Fruit fly (Drosophila melanogaster) whole organism, embryonic: Measurements from ENCODE around the gene CG42784.

Source experiments
- CG10462 ChIP-seq: fragments of 200-800 bp; sonication (Bioruptor generic); optimal IDR thresholded peaks from 2 replicates; lab custom pipeline; 2016; ENCODE audit warnings: missing biosample characterization, missing genetic modification characterization
- CG11093 ChIP-seq: fragments of 200-800 bp; sonication (Bioruptor generic); IDR thresholded peaks from 3 replicates; pipeline ENCODE4 v1.3.6; 2022; ENCODE audit warnings: missing biosample characterization, missing genetic modification characterization
- CG11695 ChIP-seq: fragments of 200-800 bp; sonication (Bioruptor generic); IDR thresholded peaks from 3 replicates; pipeline ENCODE4 v1.3.6; 2022; ENCODE audit warnings: missing biosample characterization, missing genetic modification characterization
- CG12071 ChIP-seq: fragments of 200-800 bp; sonication (Bioruptor generic); optimal IDR thresholded peaks from 3 replicates; lab custom pipeline; 2018; ENCODE audit warnings: missing biosample characterization, mild to moderate bottlenecking, missing genetic modification characterization
- CG12659 ChIP-seq: fragments of 200-800 bp; sonication (Bioruptor generic); optimal IDR thresholded peaks from 3 replicates; lab custom pipeline; 2017; ENCODE audit warnings: mild to moderate bottlenecking, missing biosample characterization, missing genetic modification reagents, missing genetic modification characterization
- CG12942 ChIP-seq: fragments of 200-800 bp; sonication (Bioruptor generic); optimal IDR thresholded peaks from 3 replicates; lab custom pipeline; 2016; ENCODE audit warnings: missing biosample characterization, missing genetic modification characterization
- CG14014 ChIP-seq: fragments of 200-800 bp; sonication (Bioruptor generic); IDR thresholded peaks from 2 replicates; pipeline ENCODE4 v1.3.6; 2022; ENCODE audit warnings: missing biosample characterization, missing genetic modification characterization
- CG14860 ChIP-seq: fragments of 200-800 bp; sonication (Bioruptor generic); IDR thresholded peaks from 3 replicates; pipeline ENCODE4 v1.3.6; 2022; ENCODE audit warnings: missing biosample characterization, missing genetic modification characterization; ENCODE audit not compliant: partially characterized antibody
- CG18476 ChIP-seq: fragments of 200-800 bp; sonication (Bioruptor generic); optimal IDR thresholded peaks from 2 replicates; lab custom pipeline; 2016; ENCODE audit warnings: missing biosample characterization, mild to moderate bottlenecking, missing genetic modification characterization
- CG18764 ChIP-seq: fragments of 200-800 bp; sonication (Bioruptor generic); optimal IDR thresholded peaks from 3 replicates; lab custom pipeline; 2016; ENCODE audit warnings: missing biosample characterization, missing genetic modification characterization
- CG3065 ChIP-seq: fragments of 200-800 bp; sonication (Bioruptor generic); optimal IDR thresholded peaks from 2 replicates; lab custom pipeline; 2016; ENCODE audit warnings: missing biosample characterization, missing genetic modification characterization
- CG3407 ChIP-seq: fragments of 200-800 bp; sonication (Bioruptor generic); optimal IDR thresholded peaks from 2 replicates; lab custom pipeline; 2018; ENCODE audit warnings: missing biosample characterization, mild to moderate bottlenecking, missing genetic modification characterization
- CG4282 ChIP-seq: fragments of 200-800 bp; sonication (Bioruptor generic); optimal IDR thresholded peaks from 2 replicates; lab custom pipeline; 2016; ENCODE audit warnings: missing biosample characterization, missing genetic modification characterization
- CG5180 ChIP-seq: fragments of 200-800 bp; sonication (Bioruptor generic); optimal IDR thresholded peaks from 3 replicates; lab custom pipeline; 2017; ENCODE audit warnings: missing biosample characterization, missing genetic modification characterization, mild to moderate bottlenecking, moderate library complexity, missing genetic modification reagents
- CG7987 ChIP-seq: fragments of 200-800 bp; sonication (Bioruptor generic); optimal IDR thresholded peaks from 2 replicates; lab custom pipeline; 2018; ENCODE audit warnings: missing biosample characterization, mild to moderate bottlenecking, missing genetic modification characterization, moderate library complexity
- Dip3 ChIP-seq: fragments of 200-800 bp; sonication (Bioruptor generic); optimal IDR thresholded peaks from 3 replicates; lab custom pipeline; 2016; ENCODE audit warnings: missing biosample characterization, missing genetic modification characterization
- Dref ChIP-seq: fragments of 200-800 bp; sonication (Bioruptor generic); IDR thresholded peaks from 2 replicates; pipeline ENCODE4 v1.3.6; 2022; ENCODE audit warnings: missing biosample characterization, missing genetic modification characterization
- ERR ChIP-seq: fragments of 200-800 bp; sonication (Bioruptor generic); optimal IDR thresholded peaks from 2 replicates; lab custom pipeline; 2016; ENCODE audit warnings: missing biosample characterization, missing genetic modification characterization
- Elba2 ChIP-seq: fragments of 200-800 bp; sonication (Bioruptor generic); optimal IDR thresholded peaks from 3 replicates; lab custom pipeline; 2016; ENCODE audit warnings: missing biosample characterization, missing genetic modification characterization
- Hmx ChIP-seq: fragments of 200-800 bp; sonication (Bioruptor generic); optimal IDR thresholded peaks from 2 replicates; lab custom pipeline; 2016; ENCODE audit warnings: missing biosample characterization, missing genetic modification characterization
- Jarid2 ChIP-seq: fragments of 200-800 bp; sonication (Bioruptor generic); optimal IDR thresholded peaks from 3 replicates; lab custom pipeline; 2017; ENCODE audit warnings: mild to moderate bottlenecking, missing biosample characterization, missing genetic modification reagents, missing genetic modification characterization
- Kr ChIP-seq: fragments of 200-800 bp; sonication (Bioruptor generic); optimal IDR thresholded peaks from 2 replicates; lab custom pipeline; 2017; ENCODE audit warnings: missing biosample characterization, mild to moderate bottlenecking, missing genetic modification characterization
- Myb ChIP-seq: fragments of 200-800 bp; sonication (Bioruptor generic); optimal IDR thresholded peaks from 2 replicates; lab custom pipeline; 2016; ENCODE audit warnings: missing biosample characterization, missing genetic modification characterization
- Nf-YA ChIP-seq: fragments of 200-800 bp; sonication (Bioruptor generic); IDR thresholded peaks from 2 replicates; pipeline ENCODE4 v1.3.6; 2022; ENCODE audit warnings: missing biosample characterization, missing genetic modification characterization
- Optix ChIP-seq: fragments of 200-800 bp; sonication (Bioruptor generic); IDR thresholded peaks from 3 replicates; pipeline ENCODE4 v1.3.6; 2022; ENCODE audit warnings: missing biosample characterization, missing genetic modification characterization
- PHDP ChIP-seq: fragments of 200-800 bp; sonication (Bioruptor generic); optimal IDR thresholded peaks from 3 replicates; lab custom pipeline; 2018; ENCODE audit warnings: missing biosample characterization, mild to moderate bottlenecking, missing genetic modification characterization, moderate library complexity
- Rx ChIP-seq: fragments of 200-800 bp; sonication (Bioruptor generic); IDR thresholded peaks from 2 replicates; pipeline ENCODE4 v1.3.6; 2022; ENCODE audit warnings: missing biosample characterization, missing genetic modification characterization
- Six4 ChIP-seq: fragments of 200-800 bp; sonication (Bioruptor generic); optimal IDR thresholded peaks from 2 replicates; lab custom pipeline; 2016; ENCODE audit warnings: missing biosample characterization, missing genetic modification characterization
- Sry-β ChIP-seq: fragments of 200-800 bp; sonication (Bioruptor generic); optimal IDR thresholded peaks from 2 replicates; lab custom pipeline; 2018; ENCODE audit warnings: missing biosample characterization, mild to moderate bottlenecking, missing genetic modification characterization, moderate library complexity
- Stat92E ChIP-seq, 3 experiments: fragments of >200 bp in 2 of 3; fragments of 200-800 bp in 1 of 3; sonication (Bioruptor generic) in 1 of 3; optimal IDR thresholded peaks; 2 replicates each; lab custom pipeline; 2017 to 2019; ENCODE audit warnings: missing biosample characterization in 3 of 3, missing genetic modification characterization in 3 of 3, mild to moderate bottlenecking in 1 of 3, moderate library complexity in 1 of 3
- ash1 ChIP-seq: fragments of 200-800 bp; sonication (Bioruptor generic); optimal IDR thresholded peaks from 2 replicates; lab custom pipeline; 2018; ENCODE audit warnings: missing biosample characterization, mild to moderate bottlenecking, missing genetic modification characterization
- az2 ChIP-seq: fragments of 200-800 bp; sonication (Bioruptor generic); optimal IDR thresholded peaks from 3 replicates; lab custom pipeline; 2016; ENCODE audit warnings: missing biosample characterization, missing genetic modification characterization
- bab2 ChIP-seq: fragments of 200-800 bp; sonication (Bioruptor generic); optimal IDR thresholded peaks from 2 replicates; lab custom pipeline; 2016; ENCODE audit warnings: missing biosample characterization, missing genetic modification characterization
- bcd ChIP-seq: fragments of 200-800 bp; sonication (Bioruptor generic); optimal IDR thresholded peaks from 2 replicates; lab custom pipeline; 2017; ENCODE audit warnings: missing biosample characterization, mild to moderate bottlenecking, missing genetic modification characterization
- crp ChIP-seq, 2 experiments: fragments of 200-800 bp; sonication (Bioruptor generic); optimal IDR thresholded peaks; 2 replicates in 1 of 2; 3 replicates in 1 of 2; lab custom pipeline; 2017; ENCODE audit warnings: missing biosample characterization in 2 of 2, missing genetic modification characterization in 2 of 2, mild to moderate bottlenecking in 1 of 2, moderate library complexity in 1 of 2
- dm ChIP-seq: fragments of 200-800 bp; sonication (Bioruptor generic); optimal IDR thresholded peaks from 3 replicates; lab custom pipeline; 2016; ENCODE audit warnings: missing biosample characterization, missing genetic modification characterization
- eve ChIP-seq, 2 experiments: fragments of >200 bp; optimal IDR thresholded peaks; 2 replicates each; lab custom pipeline; 2017; ENCODE audit warnings: missing biosample characterization in 2 of 2, missing genetic modification characterization in 2 of 2
- gcm2 ChIP-seq: fragments of 200-800 bp; sonication (Bioruptor generic); optimal IDR thresholded peaks from 2 replicates; lab custom pipeline; 2016; ENCODE audit warnings: missing biosample characterization, missing genetic modification characterization
- ham ChIP-seq: fragments of 200-800 bp; sonication (Bioruptor generic); IDR thresholded peaks from 2 replicates; pipeline ENCODE4 v1.3.6; 2022; ENCODE audit warnings: missing biosample characterization, missing genetic modification characterization
- hkb ChIP-seq, 2 experiments: fragments of 200-800 bp in 1 of 2; fragments of >200 bp in 1 of 2; sonication (Bioruptor generic) in 1 of 2; IDR thresholded peaks in 1 of 2; optimal IDR thresholded peaks in 1 of 2; 2 replicates each; pipeline versions ENCODE4 v1.3.6 to Lab custom; 2017 to 2022; ENCODE audit warnings: missing biosample characterization in 1 of 2, missing genetic modification characterization in 1 of 2
- lilli ChIP-seq: fragments of 200-800 bp; sonication (Bioruptor generic); optimal IDR thresholded peaks from 3 replicates; lab custom pipeline; 2016; ENCODE audit warnings: missing biosample characterization, missing genetic modification characterization
- otp ChIP-seq: fragments of 200-800 bp; sonication (Bioruptor generic); IDR thresholded peaks from 3 replicates; pipeline ENCODE4, ENCODE4 v1.3.6; 2022; ENCODE audit warnings: missing biosample characterization, missing genetic modification characterization
- ranshi ChIP-seq: fragments of 200-800 bp; sonication (Bioruptor generic); IDR thresholded peaks from 2 replicates; pipeline ENCODE4 v1.3.6; 2022; ENCODE audit warnings: missing biosample characterization, missing genetic modification characterization
- run ChIP-seq: fragments of 200-800 bp; sonication (Bioruptor generic); optimal IDR thresholded peaks from 3 replicates; lab custom pipeline; 2018; ENCODE audit warnings: missing biosample characterization, mild to moderate bottlenecking, missing genetic modification characterization
- sens ChIP-seq: fragments of 200-800 bp; sonication (Bioruptor generic); peaks from one replicate; lab custom pipeline; 2016; ENCODE audit warnings: missing biosample characterization, missing genetic modification characterization
- sens-2 ChIP-seq: fragments of 200-800 bp; sonication (Bioruptor generic); IDR thresholded peaks from 2 replicates; pipeline ENCODE4 v1.3.6; 2022; ENCODE audit warnings: missing biosample characterization, missing genetic modification characterization
- so ChIP-seq: fragments of 200-800 bp; sonication (Bioruptor generic); IDR thresholded peaks from 3 replicates; pipeline ENCODE4 v1.3.6; 2022; ENCODE audit warnings: missing biosample characterization, missing genetic modification characterization
- stwl ChIP-seq: fragments of 200-800 bp; sonication (Bioruptor generic); optimal IDR thresholded peaks from 3 replicates; lab custom pipeline; 2018; ENCODE audit warnings: missing biosample characterization, mild to moderate bottlenecking, missing genetic modification characterization, moderate library complexity
- wor ChIP-seq: fragments of 200-800 bp; sonication (Bioruptor generic); IDR thresholded peaks from 2 replicates; pipeline ENCODE4 v1.3.6; 2022; ENCODE audit warnings: missing biosample characterization, missing genetic modification characterization
- zen2 ChIP-seq: fragments of 200-800 bp; sonication (Bioruptor generic); IDR thresholded peaks from 3 replicates; pipeline ENCODE4 v1.3.6; 2022; ENCODE audit warnings: missing biosample characterization, missing genetic modification characterization; ENCODE audit not compliant: partially characterized antibody

Gene CG42784

dm6 chr2L:13368940-13369339 lies 46.3 kb upstream of the CG42784 start, which contains the start of gene CG31855 (continued):
- TF ChIP-seq CG12659 (GFP tag; lab: Kevin White, UChicago) (peak; percentile 91), Hmx (GFP tag; lab: Kevin White, UChicago) (peak; percentile 78), dm (peak; percentile 59), run (tag; lab: Kevin White, UChicago) (peak; percentile 41), bcd (GFP tag; lab: Kevin White, UChicago) (peak; percentile 75), eve (GFP tag; optimal IDR thresholded peaks at IDR 0.05; lab: Kevin White, UChicago) (no peak), Six4 (GFP tag; lab: Kevin White, UChicago) (peak; percentile 68), sens (GFP tag; lab: Kevin White, UChicago) (peak; percentile 96), ERR (GFP tag; lab: Kevin White, UChicago) (peak; percentile 29), CG12942 (GFP tag; lab: Kevin White, UChicago) (peak; percentile 82), Myb (peak; percentile 65), ash1 (no peak), Dip3 (GFP tag; lab: Kevin White, UChicago) (peak; percentile 51), bab2 (GFP tag; lab: Kevin White, UChicago) (peak; percentile 60), sens-2 (GFP tag; lab: Robert Waterston, UW) (peak; percentile 61), CG12071 (GFP tag; lab: Kevin White, UChicago) (peak; percentile 74), crp (GFP tag; optimal IDR thresholded peaks at IDR 0.05; lab: Kevin White, UChicago) (peak in 1 of 2 experiments; percentile 42), CG5180 (GFP tag; lab: Kevin White, UChicago) (peak; percentile 35), hkb (optimal IDR thresholded peaks at IDR 0.05; lab: Kevin White, UChicago) (no peak), hkb (GFP tag; IDR thresholded peaks at IDR 0.05; lab: Robert Waterston, UW) (peak; percentile 79), CG3065 (GFP tag; lab: Kevin White, UChicago) (peak; percentile 49), ham (peak; percentile 37; the same call in 1 of the 2 replicates), CG7987 (GFP tag; lab: Kevin White, UChicago) (peak; percentile 79), Nf-YA (GFP tag; lab: Robert Waterston, UW) (peak; percentile 62), Stat92E (GFP tag; optimal IDR thresholded peaks at IDR 0.05; lab: Kevin White, UChicago) (no peak), Elba2 (no peak), CG18476 (GFP tag; lab: Kevin White, UChicago) (peak; percentile 74), so (GFP tag; lab: Robert Waterston, UW) (peak; percentile 72; the same call in 2 of the 3 replicates), CG11695 (GFP tag; lab: Robert Waterston, UW) (peak; percentile 70), zen2 (GFP tag; lab: Robert Waterston, UW) (no peak), gcm2 (GFP tag; lab: Kevin White, UChicago) (peak; percentile 72), otp (GFP tag; lab: Robert Waterston, UW) (peak; percentile 53; the same call in 1 of the 3 replicates), CG4282 (peak; percentile 76), lilli (peak; percentile 93), CG18764 (GFP tag; lab: Kevin White, UChicago) (peak; percentile 80), Kr (GFP tag; lab: Kevin White, UChicago) (no peak), Optix (0 out of 3 replicates have a peak, but pooled peaks have one; percentile 25), CG10462 (GFP tag; lab: Kevin White, UChicago) (peak; percentile 74), CG11093 (GFP tag; lab: Robert Waterston, UW) (peak; percentile 65; the same call in 1 of the 3 replicates), stwl (tag; lab: Kevin White, UChicago) (peak; percentile 55), Dref (GFP tag; lab: Robert Waterston, UW) (0 out of 2 replicates have a peak, but pooled peaks have one; percentile 25), Sry-β (GFP tag; lab: Kevin White, UChicago) (peak; percentile 52), az2 (peak; percentile 87), CG3407 (peak; percentile 67), Rx (GFP tag; lab: Robert Waterston, UW) (0 out of 2 replicates have a peak, but pooled peaks have one; percentile 9), PHDP (tag; lab: Kevin White, UChicago) (peak; percentile 81), CG14860 (GFP tag; lab: Robert Waterston, UW) (no peak), Jarid2 (GFP tag; lab: Kevin White, UChicago) (no peak), ranshi (GFP tag; lab: Robert Waterston, UW) (peak; percentile 80), CG14014 (peak; percentile 86), wor (GFP tag; lab: Robert Waterston, UW) (no peak; the same call in 1 of the 2 replicates)
